Fruit fly (Drosophila melanogaster) whole organism, embryonic: Measurements from ENCODE around the gene raw.
A peak's percentile ranks its signal among the peaks of the same experiment; 100 is the strongest.

Source experiments
- Adf1 ChIP-seq: fragments of 200-800 bp; sonication (Bioruptor generic); IDR thresholded peaks from 2 replicates; pipeline ENCODE4 v1.3.6; 2022; ENCODE audit warnings: missing biosample characterization, missing genetic modification characterization
- Atf3 ChIP-seq: fragments of 200-800 bp; sonication (Bioruptor generic); optimal IDR thresholded peaks from 3 replicates; lab custom pipeline; 2016; ENCODE audit warnings: missing biosample characterization, missing genetic modification characterization
- CG11247 ChIP-seq: fragments of 200-800 bp; sonication (Bioruptor generic); IDR thresholded peaks from 2 replicates; pipeline ENCODE4 v1.3.6; 2022; ENCODE audit warnings: missing biosample characterization, missing genetic modification characterization
- CG12071 ChIP-seq: fragments of 200-800 bp; sonication (Bioruptor generic); optimal IDR thresholded peaks from 3 replicates; lab custom pipeline; 2018; ENCODE audit warnings: missing biosample characterization, mild to moderate bottlenecking, missing genetic modification characterization
- CG12219 ChIP-seq: fragments of 200-800 bp; sonication (Bioruptor generic); optimal IDR thresholded peaks from 3 replicates; lab custom pipeline; 2018; ENCODE audit warnings: missing biosample characterization, mild to moderate bottlenecking, missing genetic modification characterization
- CG12391 ChIP-seq: fragments of 200-800 bp; sonication (Bioruptor generic); optimal IDR thresholded peaks from 3 replicates; lab custom pipeline; 2018; ENCODE audit warnings: missing biosample characterization, mild to moderate bottlenecking, missing genetic modification characterization, moderate library complexity
- CG12769 ChIP-seq: fragments of 200-800 bp; sonication (Bioruptor generic); optimal IDR thresholded peaks from 2 replicates; lab custom pipeline; 2019; ENCODE audit warnings: missing biosample characterization, mild to moderate bottlenecking, missing genetic modification characterization, moderate library complexity
- CG14050 ChIP-seq: fragments of 200-800 bp; sonication (Bioruptor generic); IDR thresholded peaks from 3 replicates; pipeline ENCODE4 v1.3.6; 2022; ENCODE audit warnings: missing biosample characterization, missing genetic modification characterization
- CG15514 ChIP-seq: fragments of 200-800 bp; sonication (Bioruptor generic); optimal IDR thresholded peaks from 3 replicates; lab custom pipeline; 2017; ENCODE audit warnings: missing biosample characterization, missing genetic modification characterization, mild to moderate bottlenecking, moderate library complexity, missing genetic modification reagents
- CG16779 ChIP-seq: fragments of 200-800 bp; sonication (Bioruptor generic); IDR thresholded peaks from 2 replicates; pipeline ENCODE4 v1.3.6; 2022; ENCODE audit warnings: missing biosample characterization, missing genetic modification characterization
- CG1792 ChIP-seq: fragments of 200-800 bp; sonication (Bioruptor generic); optimal IDR thresholded peaks from 2 replicates; lab custom pipeline; 2016; ENCODE audit warnings: missing biosample characterization, missing genetic modification characterization
- CG1832 ChIP-seq: fragments of 200-800 bp; sonication (Bioruptor generic); optimal IDR thresholded peaks from 2 replicates; lab custom pipeline; 2017; ENCODE audit warnings: missing biosample characterization, mild to moderate bottlenecking, missing genetic modification characterization, inconsistent platforms
- CG2129 ChIP-seq: fragments of 200-800 bp; sonication (Bioruptor generic); IDR thresholded peaks from 2 replicates; pipeline ENCODE4 v1.3.6; 2022; ENCODE audit warnings: missing biosample characterization, missing genetic modification characterization; ENCODE audit not compliant: partially characterized antibody
- CG2202 ChIP-seq: fragments of 200-800 bp; sonication (Bioruptor generic); optimal IDR thresholded peaks from 2 replicates; lab custom pipeline; 2018; ENCODE audit warnings: missing biosample characterization, mild to moderate bottlenecking, missing genetic modification characterization
- CG3726 ChIP-seq: fragments of 200-800 bp; sonication (Bioruptor generic); IDR thresholded peaks from 3 replicates; pipeline ENCODE4, ENCODE4 v1.3.6; 2022; ENCODE audit warnings: missing biosample characterization, missing genetic modification characterization
- CG4617 ChIP-seq: fragments of 200-800 bp; sonication (Bioruptor generic); optimal IDR thresholded peaks from 3 replicates; lab custom pipeline; 2016; ENCODE audit warnings: missing biosample characterization, missing genetic modification characterization, borderline replicate concordance
- CG5953 ChIP-seq: fragments of 200-800 bp; sonication (Bioruptor generic); IDR thresholded peaks from 2 replicates; pipeline ENCODE4 v1.3.6; 2022; ENCODE audit warnings: missing biosample characterization, missing genetic modification characterization
- CG7839 ChIP-seq: fragments of 200-800 bp; sonication (Bioruptor generic); optimal IDR thresholded peaks from 3 replicates; lab custom pipeline; 2018; ENCODE audit warnings: missing biosample characterization, mild to moderate bottlenecking, missing genetic modification characterization, moderate library complexity
- CG7987 ChIP-seq: fragments of 200-800 bp; sonication (Bioruptor generic); optimal IDR thresholded peaks from 2 replicates; lab custom pipeline; 2018; ENCODE audit warnings: missing biosample characterization, mild to moderate bottlenecking, missing genetic modification characterization, moderate library complexity
- CG9932 ChIP-seq: fragments of 200-800 bp; sonication (Bioruptor generic); IDR thresholded peaks from 2 replicates; pipeline ENCODE4 v1.3.6; 2022; ENCODE audit warnings: missing biosample characterization, missing genetic modification characterization
- Dad ChIP-seq: fragments of 200-800 bp; sonication (Bioruptor generic); optimal IDR thresholded peaks from 3 replicates; lab custom pipeline; 2016; ENCODE audit warnings: missing biosample characterization, missing genetic modification characterization
- Ets97D ChIP-seq: fragments of 200-800 bp; sonication (Bioruptor generic); optimal IDR thresholded peaks from 3 replicates; lab custom pipeline; 2016; ENCODE audit warnings: missing biosample characterization, missing genetic modification characterization
- Fer3 ChIP-seq: fragments of 200-800 bp; sonication (Bioruptor generic); optimal IDR thresholded peaks from 2 replicates; lab custom pipeline; 2018; ENCODE audit warnings: missing biosample characterization, mild to moderate bottlenecking, missing genetic modification characterization, moderate library complexity
- GATAe ChIP-seq: fragments of 200-800 bp; sonication (Bioruptor generic); conservative IDR thresholded peaks from 2 replicates; pipeline ENCODE4 v1.3.6; 2022; ENCODE audit warnings: missing biosample characterization, missing genetic modification characterization
- Hand ChIP-seq: fragments of 200-800 bp; sonication (Bioruptor generic); optimal IDR thresholded peaks from 2 replicates; lab custom pipeline; 2017; ENCODE audit warnings: mild to moderate bottlenecking, missing biosample characterization, missing genetic modification reagents, missing genetic modification characterization
- Neu2 ChIP-seq: fragments of 200-800 bp; sonication (Bioruptor generic); optimal IDR thresholded peaks from 3 replicates; lab custom pipeline; 2016; ENCODE audit warnings: missing biosample characterization, missing genetic modification characterization, borderline replicate concordance
- Poxn ChIP-seq: fragments of 200-800 bp; sonication (Bioruptor generic); IDR thresholded peaks from 2 replicates; pipeline ENCODE4 v1.3.6; 2022; ENCODE audit warnings: missing biosample characterization, missing genetic modification characterization
- Sin3A ChIP-seq: fragments of >200 bp; optimal IDR thresholded peaks from 2 replicates; lab custom pipeline; 2018
- Trl ChIP-seq, 3 experiments: fragments of >200 bp in 2 of 3; fragments of 200-800 bp in 1 of 3; sonication (Bioruptor generic) in 1 of 3; optimal IDR thresholded peaks; 2 replicates in 1 of 3; 3 replicates in 2 of 3; lab custom pipeline; 2016 to 2017; ENCODE audit warnings: missing biosample characterization in 1 of 3, missing genetic modification characterization in 1 of 3
- aop ChIP-seq: fragments of 200-800 bp; sonication (Bioruptor generic); IDR thresholded peaks from 2 replicates; pipeline ENCODE4 v1.3.6; 2022; ENCODE audit warnings: missing biosample characterization, missing genetic modification characterization
- ase ChIP-seq: fragments of 200-800 bp; sonication (Bioruptor generic); IDR thresholded peaks from 3 replicates; pipeline ENCODE4 v1.3.6; 2022; ENCODE audit warnings: missing biosample characterization, missing genetic modification characterization
- crol ChIP-seq: fragments of 200-800 bp; sonication (Bioruptor generic); IDR thresholded peaks from 2 replicates; pipeline ENCODE4 v1.3.6; 2022; ENCODE audit warnings: missing biosample characterization, missing genetic modification characterization
- gem ChIP-seq: fragments of 200-800 bp; sonication (Bioruptor generic); optimal IDR thresholded peaks from 2 replicates; lab custom pipeline; 2019; ENCODE audit warnings: missing biosample characterization, mild to moderate bottlenecking, missing genetic modification characterization, moderate library complexity
- grau ChIP-seq: fragments of 200-800 bp; optimal IDR thresholded peaks from 3 replicates; lab custom pipeline; 2019; ENCODE audit warnings: missing biosample characterization, mild to moderate bottlenecking, missing genetic modification characterization, moderate library complexity
- gt ChIP-seq: fragments of 200-800 bp; sonication (Bioruptor generic); IDR thresholded peaks from 2 replicates; pipeline ENCODE4 v1.3.6; 2022; ENCODE audit warnings: missing biosample characterization, missing genetic modification characterization
- ham ChIP-seq: fragments of 200-800 bp; sonication (Bioruptor generic); IDR thresholded peaks from 2 replicates; pipeline ENCODE4 v1.3.6; 2022; ENCODE audit warnings: missing biosample characterization, missing genetic modification characterization
- ken ChIP-seq: fragments of 200-800 bp; sonication (Bioruptor generic); IDR thresholded peaks from 3 replicates; pipeline ENCODE4 v1.3.6; 2022; ENCODE audit warnings: missing biosample characterization, missing genetic modification characterization
- lab ChIP-seq: fragments of 200-800 bp; sonication (Bioruptor generic); optimal IDR thresholded peaks from 3 replicates; lab custom pipeline; 2017; ENCODE audit warnings: missing biosample characterization, missing genetic modification characterization, mild to moderate bottlenecking, moderate library complexity, missing genetic modification reagents
- lbe ChIP-seq: fragments of 200-800 bp; sonication (Bioruptor generic); optimal IDR thresholded peaks from 2 replicates; lab custom pipeline; 2016; ENCODE audit warnings: missing biosample characterization, mild to moderate bottlenecking, missing genetic modification characterization
- lmd ChIP-seq: fragments of 200-800 bp; sonication (Bioruptor generic); IDR thresholded peaks from 2 replicates; pipeline ENCODE4 v1.3.6; 2022; ENCODE audit warnings: missing biosample characterization, missing genetic modification characterization
- prd ChIP-seq, 3 experiments: fragments of >200 bp in 2 of 3; fragments of 200-800 bp in 1 of 3; sonication (Bioruptor generic) in 1 of 3; optimal IDR thresholded peaks in 2 of 3; IDR thresholded peaks in 1 of 3; 2 replicates in 2 of 3; 3 replicates in 1 of 3; pipeline versions ENCODE4 v1.3.6 to Lab custom; 2017 to 2022; ENCODE audit warnings: missing biosample characterization in 1 of 3, missing genetic modification characterization in 1 of 3
- pzg ChIP-seq: fragments of 200-800 bp; sonication (Bioruptor generic); optimal IDR thresholded peaks from 3 replicates; lab custom pipeline; 2018; ENCODE audit warnings: missing biosample characterization, mild to moderate bottlenecking, missing genetic modification characterization, moderate library complexity
- ro ChIP-seq: fragments of 200-800 bp; sonication (Bioruptor generic); IDR thresholded peaks from 2 replicates; pipeline ENCODE4 v1.3.6; 2022; ENCODE audit warnings: missing biosample characterization, missing genetic modification characterization
- slou ChIP-seq: fragments of 200-800 bp; sonication (Bioruptor generic); optimal IDR thresholded peaks from 3 replicates; lab custom pipeline; 2016; ENCODE audit warnings: missing biosample characterization, missing genetic modification characterization
- tgo ChIP-seq: fragments of 200-800 bp; sonication (Bioruptor generic); IDR thresholded peaks from 3 replicates; pipeline ENCODE4 v1.3.6; 2022; ENCODE audit warnings: missing biosample characterization, missing genetic modification characterization
- tio ChIP-seq: fragments of 200-800 bp; sonication (Bioruptor generic); optimal IDR thresholded peaks from 2 replicates; lab custom pipeline; 2017; ENCODE audit warnings: missing biosample characterization, missing genetic modification characterization, inconsistent platforms
- tll ChIP-seq, 2 experiments: fragments of 200-800 bp in 1 of 2; fragments of >200 bp in 1 of 2; sonication (Bioruptor generic) in 1 of 2; optimal IDR thresholded peaks; 2 replicates each; lab custom pipeline; 2017 to 2019; ENCODE audit warnings: missing biosample characterization in 2 of 2, missing genetic modification characterization in 2 of 2, mild to moderate bottlenecking in 1 of 2, moderate library complexity in 1 of 2
- ttk ChIP-seq: fragments of 200-800 bp; sonication (Bioruptor generic); IDR thresholded peaks from 2 replicates; pipeline ENCODE4 v2.1.2; 2022; ENCODE audit warnings: missing biosample characterization, missing genetic modification characterization
- unc-4 ChIP-seq: fragments of 200-800 bp; sonication (Bioruptor generic); IDR thresholded peaks from 2 replicates; pipeline ENCODE4 v1.3.6; 2022; ENCODE audit warnings: missing biosample characterization, missing genetic modification characterization; ENCODE audit not compliant: partially characterized antibody
- zfh1 ChIP-seq: fragments of 200-800 bp; sonication (Bioruptor generic); IDR thresholded peaks from 3 replicates; pipeline ENCODE4 v1.3.6; 2022; ENCODE audit warnings: missing biosample characterization, missing genetic modification characterization

Gene raw

dm6 chr2L:8735572-8735996, 4.9 kb downstream of the raw start (continued):
- TF ChIP-seq tll (GFP tag; optimal IDR thresholded peaks at IDR 0.05; lab: Kevin White, UChicago) = no peak
- no peak for TF ChIP-seq ham (GFP tag; lab: Robert Waterston, UW)
- TF ChIP-seq unc-4 (GFP tag; lab: Robert Waterston, UW) = peak; percentile 55
- TF ChIP-seq CG12391 = peak; percentile 17
- no peak for TF ChIP-seq Sin3A
- no peak for TF ChIP-seq Neu2 (GFP tag; lab: Kevin White, UChicago)
- TF ChIP-seq Poxn (GFP tag; lab: Robert Waterston, UW) = no peak
- no peak for TF ChIP-seq tio
- peak; percentile 47 for TF ChIP-seq lbe
- no peak for TF ChIP-seq Ets97D
- TF ChIP-seq gem (tag; lab: Kevin White, UChicago) = no peak
- TF ChIP-seq CG12769 (tag; lab: Kevin White, UChicago) = peak; percentile 62
- TF ChIP-seq ase = no peak
- TF ChIP-seq pzg (GFP tag; lab: Kevin White, UChicago) = peak; percentile 4
- no peak for TF ChIP-seq CG3726 (GFP tag; lab: Robert Waterston, UW)
- TF ChIP-seq CG11247 (GFP tag; lab: Robert Waterston, UW) = no peak
- TF ChIP-seq CG16779 = peak; percentile 46; the same call in 1 of the 2 replicates
- peak; percentile 65 for TF ChIP-seq CG15514 (GFP tag; lab: Kevin White, UChicago)
- TF ChIP-seq ro (GFP tag; lab: Robert Waterston, UW) = no peak
- peak; percentile 32 for TF ChIP-seq Atf3 (GFP tag; lab: Kevin White, UChicago)
- no peak for TF ChIP-seq CG2129 (GFP tag; lab: Robert Waterston, UW)
- peak; percentile 33 for TF ChIP-seq grau (tag; lab: Kevin White, UChicago)
- peak; percentile 39 for TF ChIP-seq Hand (GFP tag; lab: Kevin White, UChicago)
- no peak for TF ChIP-seq GATAe (GFP tag; lab: Robert Waterston, UW)
- peak; percentile 19; the same call in 1 of the 2 replicates for TF ChIP-seq aop (GFP tag; lab: Robert Waterston, UW)
- no peak for TF ChIP-seq CG5953 (GFP tag; lab: Robert Waterston, UW)
- TF ChIP-seq CG1832 (GFP tag; lab: Kevin White, UChicago) = no peak
- TF ChIP-seq CG12219 (GFP tag; lab: Kevin White, UChicago) = no peak
- no peak for TF ChIP-seq CG4617 (GFP tag; lab: Kevin White, UChicago)
- TF ChIP-seq CG7839 (tag; lab: Kevin White, UChicago) = peak; percentile 15
- TF ChIP-seq Adf1 (GFP tag; lab: Robert Waterston, UW) = peak; percentile 72
- 0 out of 2 replicates have a peak, but pooled peaks have one; percentile 6 for TF ChIP-seq crol (GFP tag; lab: Robert Waterston, UW)
- TF ChIP-seq lmd = no peak
- peak; percentile 45 for TF ChIP-seq CG9932
- TF ChIP-seq Fer3 (tag; lab: Kevin White, UChicago) = peak; percentile 51
- TF ChIP-seq CG2202 (tag; lab: Kevin White, UChicago) = no peak
- TF ChIP-seq lab = peak; percentile 83
- TF ChIP-seq CG7987 (GFP tag; lab: Kevin White, UChicago) = peak; percentile 70
- TF ChIP-seq slou = no peak
- TF ChIP-seq CG14050 (GFP tag; lab: Robert Waterston, UW) = no peak
- TF ChIP-seq ttk (GFP tag; lab: Robert Waterston, UW) = no peak
- TF ChIP-seq Dad (GFP tag; lab: Kevin White, UChicago) = no peak
- peak; percentile 66 for TF ChIP-seq CG12071 (GFP tag; lab: Kevin White, UChicago)
- TF ChIP-seq gt = no peak
- TF ChIP-seq zfh1 (GFP tag; lab: Robert Waterston, UW) = peak; percentile 71
- no peak for TF ChIP-seq prd (optimal IDR thresholded peaks at IDR 0.05; lab: Kevin White, UChicago)
- no peak; the same call in 2 of the 3 replicates for TF ChIP-seq prd (GFP tag; IDR thresholded peaks at IDR 0.05; lab: Robert Waterston, UW)
- TF ChIP-seq Trl (optimal IDR thresholded peaks at IDR 0.05; lab: Kevin White, UChicago) = peak; percentile 88 to 92
- TF ChIP-seq Trl (GFP tag; optimal IDR thresholded peaks at IDR 0.05; lab: Kevin White, UChicago) = peak; percentile 41
- TF ChIP-seq ken (GFP tag; lab: Robert Waterston, UW) = 0 out of 3 replicates have a peak, but pooled peaks have one; percentile 38
- TF ChIP-seq CG1792 = peak; percentile 9
- TF ChIP-seq tgo (GFP tag; lab: Robert Waterston, UW) = no peak
